Fruit fly (Drosophila melanogaster): ENCODE results near the gene CG15177.

Gene CG15177

dm6 chr3R:6580484-6580883 lies 48.6 kb downstream of the CG15177 start, which contains the start of gene CG2336:
CG2336 (plus strand) TSS chr3R:6580784.
- TF ChIP-seq fd3F (GFP tag; optimal IDR thresholded peaks at IDR 0.05) (no peak), aop (GFP tag; IDR thresholded peaks at IDR 0.05) (no peak), onecut (GFP tag; IDR thresholded peaks at IDR 0.05) (no peak), CG8944 (GFP tag; optimal IDR thresholded peaks at IDR 0.05) (no peak), vvl (GFP tag; IDR thresholded peaks at IDR 0.05) (no peak), CG30020 (tag; optimal IDR thresholded peaks at IDR 0.05) (no peak), dpn (GFP tag; optimal IDR thresholded peaks at IDR 0.05) (no peak), hbn (GFP tag; IDR thresholded peaks at IDR 0.05; ENCODE audit: partially characterized antibody) (no peak), p53 (GFP tag; optimal IDR thresholded peaks at IDR 0.05) (no peak)
